Fruit fly (Drosophila melanogaster): ENCODE results near the gene mbc.
A peak's percentile ranks its signal among the peaks of the same experiment; 100 is the strongest.

- TF ChIP-seq achi (GFP tag; optimal IDR thresholded peaks at IDR 0.05) (no peak), CG6792 (GFP tag; optimal IDR thresholded peaks at IDR 0.05) (no peak), fd59A (GFP tag; optimal IDR thresholded peaks at IDR 0.05) (peak; percentile 48)
Observed at dm6 chr3R:23817566-23818202, 36.1 kb downstream of the mbc start.

Measured in whole organism, prepupa.